Worm (Caenorhabditis elegans): Measurements from ENCODE around the gene pigx-1.

pigx-1 gene

DNA sequence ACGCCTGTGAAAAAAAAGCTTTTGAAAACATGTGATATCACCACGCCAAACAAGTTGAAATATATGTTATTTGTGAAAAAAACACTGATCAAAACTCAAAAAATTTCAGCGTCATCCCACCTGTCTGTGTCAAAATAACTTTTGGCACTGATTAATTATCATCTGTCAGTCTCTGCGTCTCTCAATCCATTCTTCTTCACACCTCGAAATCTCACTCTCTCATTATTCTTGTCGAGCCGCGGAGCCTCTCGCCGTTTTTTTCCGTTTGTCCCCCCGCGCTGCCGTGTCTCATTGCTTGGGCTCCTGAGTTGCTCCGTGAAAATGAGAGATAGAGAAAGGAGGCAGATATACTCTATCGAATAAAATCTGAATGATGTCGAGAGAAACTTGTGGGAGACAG is 45.8 kb downstream of the pigx-1 start (continued):
- TF ChIP-seq C34B4.2 (tag; optimal IDR thresholded peaks at IDR 0.05) (no peak), pag-3 (tag; optimal IDR thresholded peaks at IDR 0.05; ENCODE audit: borderline replicate concordance, insufficient read depth) (peak; percentile 83), lin-15B (tag; optimal IDR thresholded peaks at IDR 0.05) (no peak), hpl-2 (GFP tag; optimal IDR thresholded peaks at IDR 0.05) (no peak), unc-30 (tag; optimal IDR thresholded peaks at IDR 0.05) (no peak), egl-13 (tag; optimal IDR thresholded peaks at IDR 0.05) (no peak), blmp-1 (tag; optimal IDR thresholded peaks at IDR 0.05) (no peak), nhr-71 (tag; optimal IDR thresholded peaks at IDR 0.05) (peak; percentile 86), aha-1 (tag; optimal IDR thresholded peaks at IDR 0.05) (no peak), grh-1 (GFP tag; IDR thresholded peaks at IDR 0.05) (no peak), lir-3 (tag; optimal IDR thresholded peaks at IDR 0.05; ENCODE audit: poor library complexity) (no peak), nhr-76 (tag; optimal IDR thresholded peaks at IDR 0.05) (no peak), zip-4 (GFP tag; optimal IDR thresholded peaks at IDR 0.05) (no peak), mef-2 (tag; optimal IDR thresholded peaks at IDR 0.05) (peak; percentile 30), vab-15 (tag; optimal IDR thresholded peaks at IDR 0.05) (no peak), fkh-8 (tag; optimal IDR thresholded peaks at IDR 0.05) (peak; percentile 56), hlh-4 (tag; optimal IDR thresholded peaks at IDR 0.05) (no peak), ets-5 (GFP tag; IDR thresholded peaks at IDR 0.05) (no peak), mdl-1 (tag; optimal IDR thresholded peaks at IDR 0.05) (no peak), mab-9 (GFP tag; IDR thresholded peaks at IDR 0.05) (no peak), snu-23 (GFP tag; optimal IDR thresholded peaks at IDR 0.05) (peak; percentile 48), unc-86 (tag; optimal IDR thresholded peaks at IDR 0.05) (no peak), ceh-63 (GFP tag; optimal IDR thresholded peaks at IDR 0.05) (no peak), nhr-84 (tag; optimal IDR thresholded peaks at IDR 0.05) (no peak), ama-1 (optimal IDR thresholded peaks at IDR 0.05) (no peak), Y116A8C.19 (tag; optimal IDR thresholded peaks at IDR 0.05; ENCODE audit: borderline replicate concordance) (no peak), irx-1 (tag; optimal IDR thresholded peaks at IDR 0.05) (no peak), elt-2 (tag; optimal IDR thresholded peaks at IDR 0.05) (no peak), dsc-1 (tag; optimal IDR thresholded peaks at IDR 0.05) (peak; percentile 80), sox-4 (tag; optimal IDR thresholded peaks at IDR 0.05) (no peak), xbp-1 (tag; optimal IDR thresholded peaks at IDR 0.05) (peak; percentile 26), nhr-12 (tag; optimal IDR thresholded peaks at IDR 0.05) (no peak), fkh-4 (tag; optimal IDR thresholded peaks at IDR 0.05; ENCODE audit: borderline replicate concordance) (no peak), nhr-11 (tag; optimal IDR thresholded peaks at IDR 0.05) (no peak), dpl-1 (GFP tag; optimal IDR thresholded peaks at IDR 0.05) (no peak), lin-13 (GFP tag; optimal IDR thresholded peaks at IDR 0.05) (no peak), nhr-237 (tag; optimal IDR thresholded peaks at IDR 0.05) (no peak), nhr-19 (GFP tag; conservative IDR thresholded peaks at IDR 0.05) (0 out of 2 replicates have a peak, but pooled peaks have one; percentile 36), tlp-1 (tag; optimal IDR thresholded peaks at IDR 0.05) (no peak), fkh-10 (GFP tag; optimal IDR thresholded peaks at IDR 0.05) (no peak), nhr-77 (tag; optimal IDR thresholded peaks at IDR 0.05) (no peak), ceh-90 (tag; optimal IDR thresholded peaks at IDR 0.05) (no peak), pqm-1 (tag; optimal IDR thresholded peaks at IDR 0.05) (no peak), skn-1 (tag; optimal IDR thresholded peaks at IDR 0.05) (peak; percentile 54), aly-2 (tag; optimal IDR thresholded peaks at IDR 0.05) (no peak), ztf-4 (tag; optimal IDR thresholded peaks at IDR 0.05) (no peak), nhr-28 (tag; optimal IDR thresholded peaks at IDR 0.05) (no peak), unc-62 (GFP tag; optimal IDR thresholded peaks at IDR 0.05) (no peak), ceh-8 (GFP tag; optimal IDR thresholded peaks at IDR 0.05) (no peak), ztf-11 (tag; optimal IDR thresholded peaks at IDR 0.05) (no peak), ceh-82 (tag; optimal IDR thresholded peaks at IDR 0.05) (no peak), lin-14 (GFP tag; optimal IDR thresholded peaks at IDR 0.05) (peak; percentile 80), C16A3.4 (tag; optimal IDR thresholded peaks at IDR 0.05) (no peak), nhr-85 (tag) (no peak), lsy-2 (tag; optimal IDR thresholded peaks at IDR 0.05) (peak; percentile 31 to 34)

Data from whole organism, L1 larva.